Worm (Caenorhabditis elegans) whole organism, L1 larva: Measurements from ENCODE around the gene Y27F2A.10.
"Not testable (repeated sequence)": the region's sequence is repeated elsewhere in the genome, so short reads cannot be mapped to it uniquely, and the experiment has no call there.

Experiments
- C04F5.9 ChIP-seq: sonication (generic microtip); optimal IDR thresholded peaks from 2 replicates; lab custom pipeline; 2016; ENCODE audit warnings: missing genetic modification characterization, missing compliant biosample characterization
- C16A3.4 ChIP-seq: fragments of 150-350 bp; optimal IDR thresholded peaks from 2 replicates; lab custom pipeline; 2014; ENCODE audit warnings: missing biosample characterization, missing genetic modification characterization
- C34B4.2 ChIP-seq: sonication (generic microtip); optimal IDR thresholded peaks from 2 replicates; lab custom pipeline; 2017; ENCODE audit warnings: mild to moderate bottlenecking, missing genetic modification characterization, missing compliant biosample characterization
- Y116A8C.19 ChIP-seq: sonication (generic microtip); optimal IDR thresholded peaks from 2 replicates; lab custom pipeline; 2016; ENCODE audit warnings: missing compliant biosample characterization, missing genetic modification characterization, borderline replicate concordance
- blmp-1 ChIP-seq: fragments of 150-350 bp; optimal IDR thresholded peaks from 2 replicates; lab custom pipeline; 2014; ENCODE audit warnings: missing biosample characterization, missing genetic modification characterization
- ces-1 ChIP-seq: fragments of 150-350 bp; optimal IDR thresholded peaks from 2 replicates; lab custom pipeline; 2014; ENCODE audit warnings: missing biosample characterization, missing genetic modification reagents, missing genetic modification characterization
- egl-13 ChIP-seq: sonication (generic microtip); optimal IDR thresholded peaks from 2 replicates; lab custom pipeline; 2016; ENCODE audit warnings: missing genotype, missing genetic modification reagents, missing genetic modification characterization, missing compliant biosample characterization
- fkh-8 ChIP-seq: sonication (generic microtip); optimal IDR thresholded peaks from 2 replicates; lab custom pipeline; 2016; ENCODE audit warnings: mild to moderate bottlenecking, missing genetic modification characterization, missing compliant biosample characterization
- hlh-4 ChIP-seq: sonication (generic microtip); optimal IDR thresholded peaks from 2 replicates; lab custom pipeline; 2016; ENCODE audit warnings: mild to moderate bottlenecking, missing genetic modification characterization, missing compliant biosample characterization
- isw-1 ChIP-seq: fragments of 200-800 bp; sonication (Bioruptor generic); IDR thresholded peaks from 2 replicates; pipeline ENCODE4 v1.3.6; 2022; ENCODE audit warnings: missing genetic modification characterization, missing compliant biosample characterization
- lin-13 ChIP-seq: fragments of 150-350 bp; optimal IDR thresholded peaks from 2 replicates; lab custom pipeline; 2014; ENCODE audit warnings: missing biosample characterization, missing genetic modification reagents, missing genetic modification characterization
- lin-35 ChIP-seq, 2 experiments: fragments of 150-350 bp; optimal IDR thresholded peaks; 2 replicates each; lab custom pipeline; 2014; ENCODE audit warnings: missing biosample characterization in 2 of 2, missing genetic modification characterization in 2 of 2, missing genetic modification reagents in 2 of 2
- mdl-1 ChIP-seq, 2 experiments: fragments of 150-350 bp; optimal IDR thresholded peaks; 2 replicates each; lab custom pipeline; 2014 to 2017; ENCODE audit warnings: missing biosample characterization in 2 of 2, missing genetic modification characterization in 2 of 2, inconsistent platforms in 1 of 2
- nhr-19 ChIP-seq: fragments of 200-800 bp; sonication (Bioruptor generic); conservative IDR thresholded peaks from 2 replicates; pipeline ENCODE4 v1.3.6; 2022; ENCODE audit warnings: missing genetic modification characterization, missing compliant biosample characterization
- nhr-237 ChIP-seq: fragments of 150-350 bp; optimal IDR thresholded peaks from 2 replicates; lab custom pipeline; 2014; ENCODE audit warnings: missing biosample characterization, missing genetic modification characterization
- nhr-28 ChIP-seq: fragments of 150-350 bp; optimal IDR thresholded peaks from 2 replicates; lab custom pipeline; 2014; ENCODE audit warnings: missing biosample characterization, missing genetic modification characterization
- nhr-47 ChIP-seq: sonication (generic microtip); optimal IDR thresholded peaks from 2 replicates; lab custom pipeline; 2016; ENCODE audit warnings: mild to moderate bottlenecking, missing genetic modification characterization, moderate library complexity, missing compliant biosample characterization
- nhr-85 ChIP-seq: sonication (generic microtip); peaks from one replicate; lab custom pipeline; 2016; ENCODE audit warnings: missing genetic modification characterization, inconsistent platforms, missing compliant biosample characterization
- nhr-90 ChIP-seq: sonication (generic microtip); optimal IDR thresholded peaks from 2 replicates; lab custom pipeline; 2016; ENCODE audit warnings: mild to moderate bottlenecking, missing genetic modification characterization, missing compliant biosample characterization; ENCODE audit not compliant: poor library complexity
- rnt-1 ChIP-seq: sonication (generic microtip); optimal IDR thresholded peaks from 2 replicates; lab custom pipeline; 2016; ENCODE audit warnings: mild to moderate bottlenecking, missing genetic modification characterization, moderate library complexity, missing compliant biosample characterization
- skn-1 ChIP-seq: fragments of 150-350 bp; optimal IDR thresholded peaks from 2 replicates; lab custom pipeline; 2014; ENCODE audit warnings: missing biosample characterization, missing genetic modification characterization
- unc-130 ChIP-seq: fragments of 150-350 bp; optimal IDR thresholded peaks from 2 replicates; lab custom pipeline; 2017; ENCODE audit warnings: missing biosample characterization, missing genetic modification characterization, inconsistent platforms
- unc-98 ChIP-seq: fragments of 200-800 bp; sonication (Bioruptor generic); IDR thresholded peaks from 2 replicates; pipeline ENCODE4 v1.3.6; 2022; ENCODE audit warnings: missing genetic modification characterization, missing compliant biosample characterization
- xbp-1 ChIP-seq: sonication (generic microtip); optimal IDR thresholded peaks from 2 replicates; lab custom pipeline; 2016; ENCODE audit warnings: missing genetic modification characterization, missing compliant biosample characterization
- zip-4 ChIP-seq: fragments of 200-800 bp; sonication (Bioruptor generic); optimal IDR thresholded peaks from 2 replicates; lab custom pipeline; 2018; ENCODE audit warnings: mild to moderate bottlenecking, missing genetic modification characterization, moderate library complexity, missing compliant biosample characterization
- ztf-11 ChIP-seq, 2 experiments: sonication (generic microtip); optimal IDR thresholded peaks; 2 replicates each; lab custom pipeline; 2016 to 2017; ENCODE audit warnings: missing genetic modification characterization in 2 of 2, missing biosample characterization in 1 of 2, missing compliant biosample characterization in 1 of 2
- ztf-4 ChIP-seq: fragments of 150-350 bp; optimal IDR thresholded peaks from 2 replicates; lab custom pipeline; 2014; ENCODE audit warnings: missing biosample characterization, missing genetic modification characterization

Y27F2A.10 gene

ce11 chrII:3126741-3127140, 45.3 kb downstream of the Y27F2A.10 start, which contains the start of gene ins-31:
Gene ins-31 (plus strand): TSS chrII:3127041.
- not testable (repeated sequence) for TF ChIP-seq egl-13 (tag; lab: Kevin White, UChicago); lin-35 (GFP tag; optimal IDR thresholded peaks at IDR 0.05; lab: Kevin White, UChicago); C16A3.4

DNA sequence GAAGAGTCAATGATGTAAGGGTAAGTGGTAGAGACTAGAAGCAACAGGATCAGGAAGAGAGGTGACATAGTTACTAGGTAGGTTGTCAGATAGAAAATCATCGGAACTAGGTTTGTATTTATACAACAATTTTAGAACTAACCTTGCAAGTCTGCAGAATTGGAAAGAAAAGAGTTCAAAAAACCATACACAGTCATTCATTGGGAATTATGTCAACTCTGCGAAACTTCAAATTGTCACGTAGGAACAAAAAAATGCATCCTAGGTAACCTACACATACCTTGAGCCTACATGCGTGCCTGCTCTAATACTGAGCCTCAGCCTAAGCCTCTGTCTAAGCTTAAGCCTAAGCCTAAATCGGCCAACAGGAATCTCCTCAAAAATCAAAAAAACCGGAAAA, 45.7 kb downstream of the Y27F2A.10 start, which contains the start of gene ins-19:
TSS of gene ins-19 (minus strand) at position 101 of the 400 bp plus-strand sequence.
- no peak for TF ChIP-seq Y116A8C.19 (tag; lab: Kevin White, UChicago)
- no peak for TF ChIP-seq xbp-1 (tag; lab: Kevin White, UChicago)
- TF ChIP-seq nhr-237 (tag; lab: Kevin White, UChicago) = no peak
- no peak for TF ChIP-seq unc-130 (tag; lab: Kevin White, UChicago)
- TF ChIP-seq lin-35 (GFP tag; optimal IDR thresholded peaks at IDR 0.05; lab: Kevin White, UChicago) = no peak
- no peak for TF ChIP-seq isw-1 (GFP tag; lab: Robert Waterston, UW)
- no peak for TF ChIP-seq ztf-11 (tag; optimal IDR thresholded peaks at IDR 0.05; lab: Kevin White, UChicago)
- no peak for TF ChIP-seq ces-1 (GFP tag; lab: Kevin White, UChicago)
- no peak for TF ChIP-seq C04F5.9
- TF ChIP-seq skn-1 = no peak
- TF ChIP-seq C34B4.2 = no peak
- no peak for TF ChIP-seq ztf-4
- TF ChIP-seq nhr-90 (tag; lab: Kevin White, UChicago) = no peak
- no peak for TF ChIP-seq zip-4 (GFP tag; lab: Kevin White, UChicago)
- TF ChIP-seq C16A3.4 = no peak

- TF ChIP-seq nhr-19 = no peak
- no peak for TF ChIP-seq mdl-1 (tag; optimal IDR thresholded peaks at IDR 0.05; lab: Kevin White, UChicago)
- TF ChIP-seq fkh-8 (tag; lab: Kevin White, UChicago) = no peak
- no peak for TF ChIP-seq blmp-1 (tag; lab: Kevin White, UChicago)
- no peak for TF ChIP-seq nhr-28
- no peak for TF ChIP-seq unc-98
- no peak for TF ChIP-seq hlh-4
- no peak for TF ChIP-seq nhr-47
- TF ChIP-seq C34B4.2 = no peak
- TF ChIP-seq lin-13 (GFP tag; lab: Kevin White, UChicago) = no peak
- no peak for TF ChIP-seq rnt-1 (tag; lab: Kevin White, UChicago)
- no peak for TF ChIP-seq nhr-85 (tag; lab: Kevin White, UChicago)
These were observed 48.9 kb downstream of the Y27F2A.10 start, which contains the start of gene srh-71 for ce11 chrII:3123206-3123605. Gene srh-71 (plus strand): TSS chrII:3123506.
